Worm (Caenorhabditis elegans) whole organism, L4/young adult: ENCODE results near the gene xpb-1.

Experiments
- W03F9.2 ChIP-seq: fragments of 150-350 bp; optimal IDR thresholded peaks from 2 replicates; lab custom pipeline; 2014; ENCODE audit warnings: missing biosample characterization, missing genetic modification characterization
- dao-5 ChIP-seq: sonication (generic microtip); optimal IDR thresholded peaks from 2 replicates; lab custom pipeline; 2016; ENCODE audit warnings: missing genotype, missing genetic modification characterization, moderate library complexity, missing compliant biosample characterization
- him-1 ChIP-seq: sonication (generic microtip); optimal IDR thresholded peaks from 2 replicates; lab custom pipeline; 2016; ENCODE audit warnings: missing genotype, missing genetic modification reagents, missing genetic modification characterization, missing compliant biosample characterization

Gene xpb-1

DNA sequence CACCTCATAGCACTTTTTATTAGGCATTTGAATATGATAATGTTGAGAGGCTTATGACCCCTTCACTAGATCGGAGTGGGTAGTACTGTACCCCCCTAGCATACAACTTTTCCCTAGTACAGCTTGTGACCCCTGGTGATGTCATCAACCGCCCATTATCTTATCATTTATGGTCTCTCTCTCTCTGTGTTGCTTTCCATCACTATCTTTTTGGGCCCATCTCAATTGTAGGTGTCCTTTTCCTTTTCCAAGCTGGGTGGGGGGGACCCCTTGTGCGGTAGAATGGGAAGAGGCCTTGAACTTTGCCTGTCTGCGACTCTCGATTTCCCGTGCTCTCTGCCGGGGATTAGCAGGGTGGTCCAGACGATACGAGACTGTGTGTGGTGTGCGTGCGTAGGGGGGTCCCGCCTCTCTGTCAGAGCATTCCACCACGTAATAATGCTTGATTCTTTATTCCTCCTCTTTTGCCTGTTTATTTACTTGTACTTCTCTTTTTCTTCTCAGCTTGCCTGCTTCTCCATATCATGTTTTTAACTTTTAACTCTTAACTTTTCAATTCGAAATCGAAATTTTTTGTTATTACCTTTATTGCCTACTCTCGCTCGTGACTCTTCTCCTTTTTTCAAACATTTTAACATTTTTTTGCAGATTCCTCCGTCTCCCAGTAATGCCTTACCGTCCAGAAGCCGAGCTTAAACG is 34.2 kb downstream of the xpb-1 start, which contains the start of gene ztf-29:
Gene ztf-29, plus strand, starts transcription at position 649 of the 699 bp plus-strand sequence.
- TF ChIP-seq W03F9.2 (tag; lab: Kevin White, UChicago) (no peak), dao-5 (tag; lab: Kevin White, UChicago) (no peak), him-1 (no peak)

DNA sequence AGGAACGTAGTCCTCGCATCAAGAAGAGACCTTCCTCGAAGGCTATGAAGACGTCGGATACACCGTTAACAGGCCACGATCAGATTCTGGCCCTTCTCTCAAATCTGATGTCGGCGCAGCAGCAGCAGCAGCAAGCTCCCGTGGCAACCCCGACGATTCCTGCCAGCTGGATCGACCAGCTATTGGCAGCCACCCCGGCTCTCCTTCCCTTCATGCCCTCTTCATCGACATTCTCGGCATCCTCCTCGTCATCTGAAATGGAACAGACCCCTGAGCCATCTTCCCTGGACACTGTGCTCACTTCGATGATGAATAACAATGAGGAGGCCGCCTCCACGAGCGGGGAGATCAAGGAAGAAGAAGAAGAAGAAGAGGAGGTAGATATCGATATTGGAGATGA is 35.1 kb downstream of the xpb-1 start:
- TF ChIP-seq him-1 (no peak), dao-5 (tag; lab: Kevin White, UChicago) (no peak), W03F9.2 (tag; lab: Kevin White, UChicago) (no peak)

DNA sequence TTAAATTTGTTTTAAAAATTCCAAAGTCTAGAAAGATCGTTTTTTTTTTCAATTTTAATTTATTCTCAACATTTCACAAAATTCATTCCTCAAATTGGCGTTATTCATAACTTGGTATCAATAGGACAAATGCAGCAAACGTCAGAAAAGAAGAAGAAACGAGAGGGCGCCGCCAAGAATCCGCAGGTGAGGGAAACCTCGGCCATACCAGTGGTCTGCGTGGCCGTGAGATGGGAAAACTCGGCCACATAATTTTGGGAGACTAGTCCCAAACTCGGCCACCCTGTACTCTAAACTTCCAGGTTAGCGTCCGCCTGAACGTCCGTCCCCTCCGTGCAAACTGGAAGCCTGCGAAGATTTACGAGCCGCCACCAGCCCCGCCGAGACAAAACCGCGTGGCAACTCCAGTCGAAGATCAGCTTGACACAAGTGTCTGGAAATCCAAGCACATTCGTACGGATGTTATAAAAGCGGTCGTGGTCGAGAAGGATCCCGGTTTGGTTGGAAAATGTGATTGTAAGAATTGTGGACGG is 37.0 kb downstream of the xpb-1 start, which contains the start of gene Y66D12A.11:
Gene Y66D12A.11, plus strand, starts transcription at position 51 of the 533 bp plus-strand sequence.
- TF ChIP-seq him-1: no peak
- TF ChIP-seq W03F9.2 (tag; lab: Kevin White, UChicago): no peak
- no peak for TF ChIP-seq dao-5 (tag; lab: Kevin White, UChicago)

DNA sequence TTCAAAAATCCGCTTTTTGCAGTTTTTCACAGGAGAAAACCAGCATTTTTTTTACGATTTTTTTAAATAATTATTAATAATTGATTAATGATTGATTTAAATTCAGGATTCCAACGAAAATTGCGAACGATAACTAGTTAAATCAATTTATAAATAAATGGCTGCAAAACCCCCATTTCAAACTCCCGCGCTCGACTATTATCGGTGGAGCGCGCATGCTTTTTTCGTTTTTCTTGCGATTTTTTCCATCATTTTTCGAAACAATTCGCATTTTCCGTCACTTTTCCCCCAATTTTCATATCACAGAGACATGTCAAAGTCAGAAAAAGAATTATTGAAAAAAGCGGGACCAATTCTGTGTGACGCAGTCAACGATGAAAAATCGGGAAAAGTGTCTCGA is 39.1 kb downstream of the xpb-1 start, which contains the start of gene Y66D12A.10:
Gene Y66D12A.10, plus strand, starts transcription at position 273 of the 400 bp plus-strand sequence.
- TF ChIP-seq W03F9.2 (tag; lab: Kevin White, UChicago): no peak
- no peak for TF ChIP-seq him-1
- TF ChIP-seq dao-5 (tag; lab: Kevin White, UChicago): no peak

DNA sequence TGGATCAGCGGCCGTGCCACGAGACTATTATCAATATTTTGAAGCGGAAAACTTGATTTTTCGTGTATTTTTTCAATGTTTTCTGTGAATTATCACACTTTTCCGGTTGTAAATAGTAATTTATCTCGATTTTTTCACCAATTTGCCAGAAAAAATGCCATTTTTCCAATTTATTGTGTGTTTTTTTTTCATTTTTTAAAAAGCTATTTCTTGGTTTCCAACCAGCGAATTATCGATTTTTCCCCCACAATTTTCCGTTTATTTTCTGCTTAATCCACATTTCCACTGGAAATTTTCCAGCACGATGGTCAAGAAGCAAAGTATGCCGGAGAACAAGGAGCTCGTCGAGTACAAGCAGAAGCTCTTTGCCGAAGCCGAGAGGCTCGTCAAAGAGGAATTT is 41.4 kb downstream of the xpb-1 start, which contains the start of gene psme-3:
Gene psme-3, plus strand, starts transcription at position 301 of the 400 bp plus-strand sequence.
- no peak for TF ChIP-seq W03F9.2 (tag; lab: Kevin White, UChicago)
- TF ChIP-seq dao-5 (tag; lab: Kevin White, UChicago): no peak
- no peak for TF ChIP-seq him-1

DNA sequence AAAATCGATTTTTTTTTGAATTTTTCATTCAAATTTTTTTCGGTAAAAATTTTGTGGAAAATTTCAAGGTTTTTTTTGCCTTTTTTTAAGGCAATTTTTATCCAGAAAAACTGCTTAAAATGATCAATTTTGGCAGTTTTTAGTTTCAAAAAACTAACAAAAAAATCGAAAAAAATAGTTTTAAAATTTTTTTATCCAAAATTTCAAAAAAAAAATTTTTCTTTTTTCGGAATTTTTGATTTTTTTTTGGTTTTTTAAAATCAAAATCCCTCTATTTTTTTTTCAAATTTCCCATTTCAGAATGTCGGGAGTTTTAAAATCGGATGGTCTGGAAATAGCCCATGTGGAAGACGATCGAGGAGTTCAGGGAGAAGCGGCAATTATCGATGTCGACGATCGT is 47.5 kb downstream of the xpb-1 start, which contains the start of gene Y66D12A.8:
Gene Y66D12A.8, plus strand, starts transcription at position 301 of the 400 bp plus-strand sequence.
- TF ChIP-seq him-1 (no peak), W03F9.2 (tag; lab: Kevin White, UChicago) (no peak), dao-5 (tag; lab: Kevin White, UChicago) (no peak)

DNA sequence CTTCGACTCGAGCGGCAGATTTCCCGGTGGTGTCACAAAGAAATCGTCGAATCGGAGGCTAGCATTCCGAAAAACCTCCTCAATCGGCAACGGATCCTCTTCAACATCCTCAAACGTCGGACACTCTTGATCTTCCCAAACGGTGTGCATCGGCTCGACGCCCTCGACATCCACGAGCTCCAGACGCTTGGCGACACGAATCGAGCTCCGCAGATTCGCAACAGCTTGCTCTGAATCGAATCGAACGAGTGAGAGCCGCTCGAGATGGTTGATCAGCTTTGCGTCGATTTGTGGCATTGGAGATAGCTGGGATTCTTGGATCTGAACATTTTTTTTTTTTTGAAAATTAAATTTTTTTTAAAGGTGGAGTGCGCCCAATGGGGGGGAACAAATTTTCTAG is 52.9 kb downstream of the xpb-1 start:
- TF ChIP-seq him-1 (no peak), W03F9.2 (tag; lab: Kevin White, UChicago) (no peak), dao-5 (tag; lab: Kevin White, UChicago) (no peak)

DNA sequence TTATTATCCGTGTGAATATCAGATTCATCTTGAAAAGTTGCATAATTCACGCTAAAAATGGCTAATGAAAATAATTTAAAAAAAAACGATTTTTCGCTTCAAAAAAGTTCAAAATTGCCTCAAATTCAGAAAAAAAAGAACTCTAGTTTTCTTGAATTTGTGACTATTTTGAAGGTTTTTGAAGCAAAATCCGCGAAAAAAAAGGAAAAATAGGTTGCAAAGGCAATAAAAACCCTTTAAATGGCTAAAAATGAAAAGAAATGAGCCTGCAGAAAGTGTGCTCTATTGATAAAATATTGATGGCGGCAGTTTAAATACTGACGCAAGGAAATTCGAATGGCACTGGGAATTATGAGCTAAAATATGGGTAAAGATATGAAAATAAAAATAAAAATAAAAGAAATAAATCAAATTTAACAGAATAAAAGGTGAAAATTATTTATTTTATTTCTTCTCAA is 54.0 kb downstream of the xpb-1 start, which contains the start of gene Y66D12A.7:
Gene Y66D12A.7, minus strand, starts transcription at position 51 of the 458 bp plus-strand sequence.
- TF ChIP-seq W03F9.2 (tag; lab: Kevin White, UChicago) (no peak), dao-5 (tag; lab: Kevin White, UChicago) (no peak), him-1 (no peak)

DNA sequence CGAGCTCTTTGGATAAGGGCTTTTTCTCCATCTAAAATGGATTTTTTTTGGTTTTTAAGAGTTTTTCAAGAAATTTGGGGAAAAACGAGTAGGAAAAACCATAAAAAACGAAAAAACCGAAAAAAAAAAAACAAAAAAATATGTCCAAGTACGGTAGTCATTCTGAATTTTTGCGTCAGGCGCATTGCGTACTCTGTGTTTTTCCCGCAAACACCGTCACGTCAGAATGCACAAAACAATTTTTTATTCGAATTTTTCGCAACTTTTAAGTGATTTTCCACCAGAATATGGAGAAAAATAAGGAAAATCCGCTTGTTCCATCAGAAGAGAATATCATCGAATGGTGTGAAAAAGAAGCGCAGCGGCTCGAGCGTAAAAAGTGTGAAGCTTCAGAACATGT is 54.9 kb downstream of the xpb-1 start, which contains the start of the genes Y66D12A.6 and ceh-92:
Gene Y66D12A.6, minus strand, starts transcription at position 31 of the 400 bp plus-strand sequence.
Gene ceh-92, plus strand, starts transcription at position 229 of the 400 bp plus-strand sequence.
- TF ChIP-seq W03F9.2 (tag; lab: Kevin White, UChicago): no peak
- no peak for TF ChIP-seq dao-5 (tag; lab: Kevin White, UChicago)
- TF ChIP-seq him-1: no peak

DNA sequence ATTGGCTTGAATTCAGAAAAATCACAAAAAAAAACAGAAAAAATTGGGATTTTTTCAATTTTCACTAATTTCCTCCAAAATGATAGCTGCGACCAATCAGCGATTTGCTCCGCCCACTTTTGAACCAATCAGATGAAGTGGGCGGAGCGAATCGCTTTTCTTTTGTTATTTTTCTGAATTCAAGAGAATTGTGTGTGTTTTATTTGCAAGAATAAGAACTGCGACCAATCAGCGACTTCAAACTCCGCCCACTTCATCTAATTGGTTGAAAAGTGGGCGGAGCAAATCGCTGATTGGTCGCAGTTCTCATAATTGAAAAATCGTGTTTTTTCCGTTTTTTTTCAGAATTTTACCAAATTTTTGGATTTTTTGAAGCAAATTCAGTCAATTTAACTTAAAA is 56.1 kb downstream of the xpb-1 start:
- no peak for TF ChIP-seq dao-5 (tag; lab: Kevin White, UChicago)
- TF ChIP-seq W03F9.2 (tag; lab: Kevin White, UChicago): no peak
- TF ChIP-seq him-1: no peak
